Worm (Caenorhabditis elegans): ENCODE measurements around the gene twk-21.

Gene twk-21

DNA sequence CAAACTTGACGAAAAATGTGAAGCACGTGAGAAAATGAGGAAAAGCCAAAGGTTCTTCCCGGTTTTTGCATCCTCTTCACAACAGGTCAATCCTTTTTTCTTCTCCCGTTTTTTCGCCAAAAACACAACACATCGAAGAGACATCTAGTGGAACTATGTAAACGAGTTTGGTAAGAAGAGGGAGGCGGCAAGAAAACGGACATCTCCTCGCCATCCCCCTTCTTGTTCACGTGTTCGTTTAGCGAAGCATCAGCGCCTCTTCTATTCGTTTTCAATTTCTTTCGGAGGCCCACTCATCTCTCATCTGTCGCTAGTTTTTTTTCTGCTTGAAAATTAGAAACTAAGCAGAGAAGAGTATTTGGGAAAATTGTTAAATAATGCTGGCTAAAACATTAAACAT, 24.5 kb downstream of the twk-21 start (continued):
- TF ChIP-seq attf-4 (tag; optimal IDR thresholded peaks at IDR 0.05) (no peak), dpl-1 (GFP tag; optimal IDR thresholded peaks at IDR 0.05) (peak; percentile 17), F44E2.7 (GFP tag; IDR thresholded peaks at IDR 0.05) (no peak), zip-11 (GFP tag; IDR thresholded peaks at IDR 0.05) (no peak), aly-2 (tag; optimal IDR thresholded peaks at IDR 0.05) (no peak), mxl-3 (GFP tag; optimal IDR thresholded peaks at IDR 0.05) (peak; percentile 52), skn-1 (tag; optimal IDR thresholded peaks at IDR 0.05) (no peak), nhr-237 (tag; optimal IDR thresholded peaks at IDR 0.05) (no peak), set-16 (GFP tag; IDR thresholded peaks at IDR 0.05) (no peak), pha-4 (GFP tag; IDR thresholded peaks at IDR 0.05) (no peak), pha-4 (tag; optimal IDR thresholded peaks at IDR 0.05) (no peak), zfp-2 (tag; optimal IDR thresholded peaks at IDR 0.05) (no peak), sdz-12 (GFP tag; optimal IDR thresholded peaks at IDR 0.05) (no peak), nhr-6 (tag; optimal IDR thresholded peaks at IDR 0.05) (no peak), unc-39 (tag; optimal IDR thresholded peaks at IDR 0.05) (no peak), dmd-9 (GFP tag; IDR thresholded peaks at IDR 0.05) (no peak), daf-8 (GFP tag; IDR thresholded peaks at IDR 0.05) (no peak), egl-27 (tag; optimal IDR thresholded peaks at IDR 0.05) (no peak), php-3 (GFP tag; IDR thresholded peaks at IDR 0.05) (no peak), mdl-1 (tag; optimal IDR thresholded peaks at IDR 0.05) (peak; percentile 28 to 76), daf-16 (GFP tag; optimal IDR thresholded peaks at IDR 0.05) (no peak), daf-16 (tag; optimal IDR thresholded peaks at IDR 0.05) (no peak), lin-1 (GFP tag; IDR thresholded peaks at IDR 0.05) (no peak), F37D6.2 (tag; optimal IDR thresholded peaks at IDR 0.05) (no peak)

- TF ChIP-seq nhr-102 (tag; optimal IDR thresholded peaks at IDR 0.05) (peak; percentile 27), hmg-1.1 (GFP tag; IDR thresholded peaks at IDR 0.05) (peak; percentile 57), F44E2.7 (GFP tag; IDR thresholded peaks at IDR 0.05) (no peak), F10B5.3 (tag; optimal IDR thresholded peaks at IDR 0.05) (peak; percentile 71), nhr-42 (GFP tag; IDR thresholded peaks at IDR 0.05) (0 out of 2 replicates have a peak, but pooled peaks have one; percentile 9), dve-1 (tag; optimal IDR thresholded peaks at IDR 0.05; ENCODE audit: insufficient read depth) (peak; percentile 25), rbr-2 (tag; optimal IDR thresholded peaks at IDR 0.05) (peak; percentile 6), duxl-1 (tag; optimal IDR thresholded peaks at IDR 0.05; ENCODE audit: poor library complexity) (peak; percentile 34), F37D6.2 (tag; optimal IDR thresholded peaks at IDR 0.05) (peak; percentile 18), ztf-7 (tag; optimal IDR thresholded peaks at IDR 0.05) (peak; percentile 10), zag-1 (tag; optimal IDR thresholded peaks at IDR 0.05) (no peak), dmd-9 (GFP tag; IDR thresholded peaks at IDR 0.05) (no peak), egl-27 (tag; optimal IDR thresholded peaks at IDR 0.05) (no peak)
Measured at ce11 chrX:16327229-16327628, 27.5 kb downstream of the twk-21 start.

ce11 chrX:16328328-16328727, 28.6 kb downstream of the twk-21 start, which contains the start of gene C11G6.2:
C11G6.2 (plus strand) TSS chrX:16328628.
- peak in 1 of 2 experiments; percentile 51 for TF ChIP-seq unc-62 (GFP tag; optimal IDR thresholded peaks at IDR 0.05 in 1 of 2)
- no peak for TF ChIP-seq unc-62 (tag; optimal IDR thresholded peaks at IDR 0.05)
- no peak for TF ChIP-seq lin-39 (tag; optimal IDR thresholded peaks at IDR 0.05)

ce11 chrX:16331425-16331824, 31.7 kb downstream of the twk-21 start:
- TF ChIP-seq dve-1 (tag; optimal IDR thresholded peaks at IDR 0.05; ENCODE audit: insufficient read depth) = peak; percentile 4
- TF ChIP-seq daf-16 (GFP tag; optimal IDR thresholded peaks at IDR 0.05) = no peak
- peak; percentile 55 for TF ChIP-seq daf-16 (tag; optimal IDR thresholded peaks at IDR 0.05)
- no peak for TF ChIP-seq Y105C5A.15 (GFP tag; IDR thresholded peaks at IDR 0.05)
- TF ChIP-seq lir-3 (tag; optimal IDR thresholded peaks at IDR 0.05) = no peak
